Worm (Caenorhabditis elegans) whole organism, L4/young adult: Measurements from ENCODE around the gene clec-160.

Experiments
- W03F9.2 ChIP-seq: fragments of 150-350 bp; optimal IDR thresholded peaks from 2 replicates; lab custom pipeline; 2014; ENCODE audit warnings: missing biosample characterization, missing genetic modification characterization
- dao-5 ChIP-seq: sonication (generic microtip); optimal IDR thresholded peaks from 2 replicates; lab custom pipeline; 2016; ENCODE audit warnings: missing genotype, missing genetic modification characterization, moderate library complexity, missing compliant biosample characterization

ce11 chrIII:8268296-8268695 is 7.5 kb downstream of the clec-160 start, which contains the start of the genes F09G8.7 and crn-7:
- no peak for TF ChIP-seq W03F9.2 (tag; lab: Kevin White, UChicago)
- no peak for TF ChIP-seq dao-5 (tag; lab: Kevin White, UChicago)
